Fruit fly (Drosophila melanogaster): ENCODE results near the gene CG15024.

- TF ChIP-seq usp (GFP tag; optimal IDR thresholded peaks at IDR 0.05): no peak
- no peak for TF ChIP-seq pan (optimal IDR thresholded peaks at IDR 0.05)
- no peak for TF ChIP-seq psq (optimal IDR thresholded peaks at IDR 0.05)
- no peak for TF ChIP-seq EcR (GFP tag; optimal IDR thresholded peaks at IDR 0.05)
Measured at dm6 chr3L:4412974-4413373, 50.6 kb downstream of the CG15024 start.

All from whole organism.